Fruit fly (Drosophila melanogaster) whole organism, embryonic: ENCODE measurements around the gene sdt.

Experiments
- CG10565 ChIP-seq: fragments of 200-800 bp; sonication (Bioruptor generic); optimal IDR thresholded peaks from 3 replicates; lab custom pipeline; 2016; ENCODE audit warnings: missing biosample characterization, mild to moderate bottlenecking, missing genetic modification characterization
- CG11504 ChIP-seq: fragments of 200-800 bp; sonication (Bioruptor generic); optimal IDR thresholded peaks from 3 replicates; lab custom pipeline; 2019; ENCODE audit warnings: missing biosample characterization, mild to moderate bottlenecking, missing genetic modification characterization, moderate library complexity
- CG1233 ChIP-seq: fragments of 200-800 bp; sonication (Bioruptor generic); optimal IDR thresholded peaks from 4 replicates; lab custom pipeline; 2018; ENCODE audit warnings: missing biosample characterization, mild to moderate bottlenecking, missing genetic modification characterization
- CG14014 ChIP-seq: fragments of 200-800 bp; sonication (Bioruptor generic); IDR thresholded peaks from 2 replicates; pipeline ENCODE4 v1.3.6; 2022; ENCODE audit warnings: missing biosample characterization, missing genetic modification characterization
- CG15269 ChIP-seq: fragments of 200-800 bp; sonication (Bioruptor generic); optimal IDR thresholded peaks from 2 replicates; lab custom pipeline; 2018; ENCODE audit warnings: missing biosample characterization, mild to moderate bottlenecking, missing genetic modification characterization, moderate library complexity
- CG15696 ChIP-seq: fragments of 200-800 bp; sonication (Bioruptor generic); optimal IDR thresholded peaks from 2 replicates; lab custom pipeline; 2019; ENCODE audit warnings: missing biosample characterization, mild to moderate bottlenecking, missing genetic modification characterization, moderate library complexity
- CG16813 ChIP-seq: fragments of 200-800 bp; sonication (Bioruptor generic); IDR thresholded peaks from 3 replicates; pipeline ENCODE4 v1.3.6; 2022; ENCODE audit warnings: missing biosample characterization, missing genetic modification characterization; ENCODE audit not compliant: partially characterized antibody
- CG17328 ChIP-seq: fragments of 200-800 bp; sonication (Bioruptor generic); IDR thresholded peaks from 2 replicates; pipeline ENCODE4 v1.3.6; 2022; ENCODE audit warnings: missing biosample characterization, missing genetic modification characterization
- CG17359 ChIP-seq: fragments of 200-800 bp; sonication (Bioruptor generic); optimal IDR thresholded peaks from 3 replicates; lab custom pipeline; 2018; ENCODE audit warnings: missing biosample characterization, mild to moderate bottlenecking, missing genetic modification characterization, moderate library complexity
- CG18599 ChIP-seq: fragments of 200-800 bp; sonication (Bioruptor generic); optimal IDR thresholded peaks from 3 replicates; lab custom pipeline; 2017; ENCODE audit warnings: missing biosample characterization, missing genetic modification characterization, mild to moderate bottlenecking, moderate library complexity, missing genetic modification reagents
- CG30403 ChIP-seq: fragments of 200-800 bp; sonication (Bioruptor generic); optimal IDR thresholded peaks from 3 replicates; lab custom pipeline; 2016; ENCODE audit warnings: missing biosample characterization, missing genetic modification characterization
- CG32532 ChIP-seq: fragments of 200-800 bp; sonication (Bioruptor generic); IDR thresholded peaks from 2 replicates; pipeline ENCODE4 v1.3.6; 2022; ENCODE audit warnings: missing biosample characterization, missing genetic modification characterization
- CG6272 ChIP-seq: fragments of 200-800 bp; sonication (Bioruptor generic); IDR thresholded peaks from 2 replicates; pipeline ENCODE4 v1.3.6; 2022; ENCODE audit warnings: missing biosample characterization, missing genetic modification characterization
- CG8290 ChIP-seq, 3 experiments: fragments of 200-800 bp; sonication (Bioruptor generic); optimal IDR thresholded peaks; 2 replicates each; lab custom pipeline; 2016 to 2019; ENCODE audit warnings: missing biosample characterization in 3 of 3, missing genetic modification characterization in 3 of 3, mild to moderate bottlenecking in 2 of 3, moderate library complexity in 1 of 3
- CG8359 ChIP-seq: fragments of 200-800 bp; sonication (Bioruptor generic); optimal IDR thresholded peaks from 2 replicates; lab custom pipeline; 2017; ENCODE audit warnings: missing biosample characterization, mild to moderate bottlenecking, missing genetic modification characterization, borderline replicate concordance
- CG9609 ChIP-seq: fragments of 200-800 bp; sonication (Bioruptor generic); optimal IDR thresholded peaks from 3 replicates; lab custom pipeline; 2016; ENCODE audit warnings: missing biosample characterization, missing genetic modification characterization
- CG9727 ChIP-seq: fragments of 200-800 bp; sonication (Bioruptor generic); optimal IDR thresholded peaks from 3 replicates; lab custom pipeline; 2017; ENCODE audit warnings: missing biosample characterization, mild to moderate bottlenecking, missing genetic modification characterization
- CG9797 ChIP-seq: fragments of 200-800 bp; sonication (Bioruptor generic); optimal IDR thresholded peaks from 3 replicates; lab custom pipeline; 2018; ENCODE audit warnings: missing biosample characterization, mild to moderate bottlenecking, missing genetic modification characterization
- CG9932 ChIP-seq: fragments of 200-800 bp; sonication (Bioruptor generic); IDR thresholded peaks from 2 replicates; pipeline ENCODE4 v1.3.6; 2022; ENCODE audit warnings: missing biosample characterization, missing genetic modification characterization
- Drgx ChIP-seq: fragments of 200-800 bp; sonication (Bioruptor generic); IDR thresholded peaks from 2 replicates; pipeline ENCODE4 v1.3.6; 2022; ENCODE audit warnings: missing biosample characterization, missing genetic modification characterization
- Fer2 ChIP-seq: fragments of 200-800 bp; sonication (Bioruptor generic); optimal IDR thresholded peaks from 2 replicates; lab custom pipeline; 2018; ENCODE audit warnings: missing biosample characterization, mild to moderate bottlenecking, missing genetic modification characterization, moderate library complexity
- HLH54F ChIP-seq: fragments of 200-800 bp; sonication (Bioruptor generic); optimal IDR thresholded peaks from 3 replicates; lab custom pipeline; 2016; ENCODE audit warnings: missing biosample characterization, missing genetic modification characterization
- HmgD ChIP-seq: fragments of 200-800 bp; sonication (Bioruptor generic); optimal IDR thresholded peaks from 3 replicates; lab custom pipeline; 2016; ENCODE audit warnings: missing biosample characterization, missing genetic modification characterization
- Hsf ChIP-seq: fragments of 200-800 bp; sonication (Bioruptor generic); optimal IDR thresholded peaks from 3 replicates; lab custom pipeline; 2016; ENCODE audit warnings: missing biosample characterization, missing genetic modification characterization
- NK7.1 ChIP-seq: fragments of 200-800 bp; sonication (Bioruptor generic); optimal IDR thresholded peaks from 3 replicates; lab custom pipeline; 2016; ENCODE audit warnings: missing biosample characterization, missing genetic modification characterization
- Pdp1 ChIP-seq, 2 experiments: fragments of 200-800 bp; sonication (Bioruptor generic); optimal IDR thresholded peaks; 3 replicates each; lab custom pipeline; 2016; ENCODE audit warnings: missing biosample characterization in 2 of 2, missing genetic modification characterization in 2 of 2, mild to moderate bottlenecking in 1 of 2, moderate library complexity in 1 of 2
- Rfx ChIP-seq: fragments of 200-800 bp; sonication (Bioruptor generic); IDR thresholded peaks from 2 replicates; pipeline ENCODE4 v1.3.6; 2022; ENCODE audit warnings: missing biosample characterization, missing genetic modification characterization
- amos ChIP-seq: fragments of 200-800 bp; sonication (Bioruptor generic); IDR thresholded peaks from 2 replicates; pipeline ENCODE4 v1.3.6; 2022; ENCODE audit warnings: missing biosample characterization, missing genetic modification characterization; ENCODE audit not compliant: partially characterized antibody
- aop ChIP-seq: fragments of 200-800 bp; sonication (Bioruptor generic); IDR thresholded peaks from 2 replicates; pipeline ENCODE4 v1.3.6; 2022; ENCODE audit warnings: missing biosample characterization, missing genetic modification characterization
- btn ChIP-seq: fragments of 200-800 bp; sonication (Bioruptor generic); optimal IDR thresholded peaks from 2 replicates; lab custom pipeline; 2016; ENCODE audit warnings: missing biosample characterization, missing genetic modification characterization
- chif ChIP-seq, 2 experiments: fragments of 200-800 bp; sonication (Bioruptor generic); optimal IDR thresholded peaks; 3 replicates each; lab custom pipeline; 2016; ENCODE audit warnings: missing biosample characterization in 2 of 2, missing genetic modification characterization in 2 of 2
- dimm ChIP-seq: fragments of 200-800 bp; sonication (Bioruptor generic); IDR thresholded peaks from 2 replicates; pipeline ENCODE4 v1.3.6; 2022; ENCODE audit warnings: missing biosample characterization, missing genetic modification characterization
- dmrt99B ChIP-seq: fragments of 200-800 bp; sonication (Bioruptor generic); optimal IDR thresholded peaks from 2 replicates; lab custom pipeline; 2018; ENCODE audit warnings: missing biosample characterization, mild to moderate bottlenecking, missing genetic modification characterization, moderate library complexity
- esg ChIP-seq: fragments of 200-800 bp; sonication (Bioruptor generic); conservative IDR thresholded peaks from 2 replicates; pipeline ENCODE4 v1.3.6; 2022; ENCODE audit warnings: missing biosample characterization, missing genetic modification characterization
- fu2 ChIP-seq: fragments of 200-800 bp; sonication (Bioruptor generic); optimal IDR thresholded peaks from 2 replicates; lab custom pipeline; 2016; ENCODE audit warnings: missing biosample characterization, missing genetic modification characterization
- grn ChIP-seq: fragments of 200-800 bp; sonication (Bioruptor generic); optimal IDR thresholded peaks from 3 replicates; lab custom pipeline; 2017; ENCODE audit warnings: missing biosample characterization, missing genetic modification characterization
- ken ChIP-seq: fragments of 200-800 bp; sonication (Bioruptor generic); IDR thresholded peaks from 3 replicates; pipeline ENCODE4 v1.3.6; 2022; ENCODE audit warnings: missing biosample characterization, missing genetic modification characterization
- lmd ChIP-seq: fragments of 200-800 bp; sonication (Bioruptor generic); IDR thresholded peaks from 2 replicates; pipeline ENCODE4 v1.3.6; 2022; ENCODE audit warnings: missing biosample characterization, missing genetic modification characterization
- oc ChIP-seq: fragments of 200-800 bp; sonication (Bioruptor generic); optimal IDR thresholded peaks from 2 replicates; lab custom pipeline; 2018; ENCODE audit warnings: missing biosample characterization, mild to moderate bottlenecking, missing genetic modification characterization, moderate library complexity
- p53 ChIP-seq: fragments of 200-800 bp; sonication (Bioruptor generic); optimal IDR thresholded peaks from 2 replicates; lab custom pipeline; 2016; ENCODE audit warnings: missing biosample characterization, missing genetic modification characterization
- pb ChIP-seq: fragments of 200-800 bp; sonication (Bioruptor generic); optimal IDR thresholded peaks from 3 replicates; lab custom pipeline; 2016; ENCODE audit warnings: missing biosample characterization, missing genetic modification characterization
- phol ChIP-seq: fragments of 200-800 bp; sonication (Bioruptor generic); optimal IDR thresholded peaks from 3 replicates; lab custom pipeline; 2018; ENCODE audit warnings: missing biosample characterization, mild to moderate bottlenecking, missing genetic modification characterization, moderate library complexity
- salm ChIP-seq: fragments of 200-800 bp; sonication (Bioruptor generic); optimal IDR thresholded peaks from 2 replicates; lab custom pipeline; 2018; ENCODE audit warnings: missing biosample characterization, mild to moderate bottlenecking, missing genetic modification characterization
- sens ChIP-seq: fragments of 200-800 bp; sonication (Bioruptor generic); peaks from one replicate; lab custom pipeline; 2016; ENCODE audit warnings: missing biosample characterization, missing genetic modification characterization
- slbo ChIP-seq: fragments of 200-800 bp; sonication (Bioruptor generic); IDR thresholded peaks from 2 replicates; pipeline ENCODE4 v1.3.6; 2022; ENCODE audit warnings: missing biosample characterization, missing genetic modification characterization
- sob ChIP-seq: fragments of 200-800 bp; sonication (Bioruptor generic); IDR thresholded peaks from 2 replicates; pipeline ENCODE4 v1.3.6; 2022; ENCODE audit warnings: missing biosample characterization, missing genetic modification characterization
- sug ChIP-seq: fragments of 200-800 bp; optimal IDR thresholded peaks from 2 replicates; lab custom pipeline; 2019; ENCODE audit warnings: missing biosample characterization, mild to moderate bottlenecking, missing genetic modification characterization, moderate library complexity
- unpg ChIP-seq: fragments of 200-800 bp; sonication (Bioruptor generic); optimal IDR thresholded peaks from 3 replicates; lab custom pipeline; 2018; ENCODE audit warnings: missing biosample characterization, mild to moderate bottlenecking, missing genetic modification characterization, moderate library complexity
- vvl ChIP-seq: fragments of 200-800 bp; sonication (Bioruptor generic); IDR thresholded peaks from 2 replicates; pipeline ENCODE4 v1.3.6; 2022; ENCODE audit warnings: missing biosample characterization, missing genetic modification characterization

sdt gene

dm6 chrX:8273799-8274484 is 95.6 kb downstream of the sdt start, which contains the start of gene CG15343 (continued):
- no peak for TF ChIP-seq HmgD
- TF ChIP-seq dmrt99B (tag; lab: Kevin White, UChicago), result peak; percentile 23
- TF ChIP-seq CG8359, result no peak
- no peak for TF ChIP-seq grn (GFP tag; lab: Kevin White, UChicago)
- peak; percentile 32; the same call in 1 of the 2 replicates for TF ChIP-seq CG6272 (GFP tag; lab: Robert Waterston, UW)
- no peak for TF ChIP-seq CG15269 (tag; lab: Kevin White, UChicago)
- TF ChIP-seq CG16813 (GFP tag; lab: Robert Waterston, UW), result peak; percentile 6; the same call in 1 of the 3 replicates
- peak; percentile 43; the same call in 1 of the 2 replicates for TF ChIP-seq vvl (GFP tag; lab: Robert Waterston, UW)
- no peak for TF ChIP-seq CG14014 (GFP tag; lab: Robert Waterston, UW)
- peak; percentile 12 for TF ChIP-seq CG15696
- peak; percentile 15 for TF ChIP-seq CG17359 (tag; lab: Kevin White, UChicago)
- TF ChIP-seq sug (tag; lab: Kevin White, UChicago), result peak; percentile 12
- TF ChIP-seq CG32532 (GFP tag; lab: Robert Waterston, UW), result peak; percentile 74
- TF ChIP-seq salm (tag; lab: Kevin White, UChicago), result no peak
- TF ChIP-seq chif (GFP tag; optimal IDR thresholded peaks at IDR 0.05; lab: Kevin White, UChicago), result peak in 1 of 2 experiments; percentile 21
- TF ChIP-seq CG9727 (GFP tag; lab: Kevin White, UChicago), result peak; percentile 31
- no peak for TF ChIP-seq Fer2
- peak; percentile 58 for TF ChIP-seq Drgx (GFP tag; lab: Robert Waterston, UW)
- peak; percentile 45 for TF ChIP-seq HLH54F (GFP tag; lab: Kevin White, UChicago)
- peak; percentile 68 for TF ChIP-seq lmd (GFP tag; lab: Robert Waterston, UW)
- TF ChIP-seq ken (GFP tag; lab: Robert Waterston, UW), result no peak
- peak; percentile 79 for TF ChIP-seq sens (GFP tag; lab: Kevin White, UChicago)
- no peak for TF ChIP-seq CG9609 (GFP tag; lab: Kevin White, UChicago)
- TF ChIP-seq p53 (GFP tag; lab: Kevin White, UChicago), result no peak
- TF ChIP-seq CG18599, result peak; percentile 18
- TF ChIP-seq Rfx, result peak; percentile 74
- TF ChIP-seq esg (GFP tag; lab: Robert Waterston, UW), result no peak
- peak; percentile 4 for TF ChIP-seq phol (tag; lab: Kevin White, UChicago)
- peak; percentile 41 for TF ChIP-seq Hsf (GFP tag; lab: Kevin White, UChicago)
- no peak for TF ChIP-seq oc (tag; lab: Kevin White, UChicago)
- TF ChIP-seq pb (GFP tag; lab: Kevin White, UChicago), result no peak
- no peak for TF ChIP-seq dimm (GFP tag; lab: Robert Waterston, UW)
- TF ChIP-seq amos, result peak; percentile 32
- peak; percentile 5 to 42 for TF ChIP-seq Pdp1 (GFP tag; optimal IDR thresholded peaks at IDR 0.05; lab: Kevin White, UChicago)
- TF ChIP-seq NK7.1 (GFP tag; lab: Kevin White, UChicago), result no peak
- TF ChIP-seq CG10565 (GFP tag; lab: Kevin White, UChicago), result no peak
- peak; percentile 62 for TF ChIP-seq CG9932 (GFP tag; lab: Robert Waterston, UW)
- no peak for TF ChIP-seq btn (GFP tag; lab: Kevin White, UChicago)
- TF ChIP-seq fu2 (GFP tag; lab: Kevin White, UChicago), result no peak
- no peak for TF ChIP-seq CG17328 (GFP tag; lab: Robert Waterston, UW)
- TF ChIP-seq CG11504, result peak; percentile 45
- peak; percentile 44 for TF ChIP-seq CG30403 (GFP tag; lab: Kevin White, UChicago)
- TF ChIP-seq CG1233 (GFP tag; lab: Kevin White, UChicago), result peak; percentile 15
- no peak for TF ChIP-seq aop (GFP tag; lab: Robert Waterston, UW)
- no peak for TF ChIP-seq CG8290 (GFP tag; optimal IDR thresholded peaks at IDR 0.05; lab: Kevin White, UChicago)
- peak in 1 of 2 experiments; percentile 66 for TF ChIP-seq CG8290 (tag; optimal IDR thresholded peaks at IDR 0.05; lab: Kevin White, UChicago)
- TF ChIP-seq unpg (GFP tag; lab: Kevin White, UChicago), result peak; percentile 2
- peak; percentile 74 for TF ChIP-seq slbo (GFP tag; lab: Robert Waterston, UW)
- TF ChIP-seq CG9797 (GFP tag; lab: Kevin White, UChicago), result no peak
- peak; percentile 49; the same call in 1 of the 2 replicates for TF ChIP-seq sob (GFP tag; lab: Robert Waterston, UW)
